Fruit fly (Drosophila melanogaster) whole organism, wandering third instar larva: ENCODE measurements around the gene kin17.
A peak's percentile ranks its signal among the peaks of the same experiment; 100 is the strongest.

Experiments
- Abd-B ChIP-seq: fragments of >200 bp; optimal IDR thresholded peaks from 2 replicates; lab custom pipeline; 2017; ENCODE audit warnings: missing biosample characterization, missing genetic modification characterization
- CG32264 ChIP-seq: fragments of 200-800 bp; sonication (Bioruptor generic); optimal IDR thresholded peaks from 2 replicates; lab custom pipeline; 2016; ENCODE audit warnings: missing biosample characterization, missing genetic modification characterization
- CG9705 ChIP-seq: fragments of 200-800 bp; sonication (Bioruptor generic); optimal IDR thresholded peaks from 2 replicates; lab custom pipeline; 2018; ENCODE audit warnings: missing biosample characterization, mild to moderate bottlenecking, missing genetic modification characterization
- CrebA ChIP-seq: fragments of 200-800 bp; sonication (Bioruptor generic); optimal IDR thresholded peaks from 2 replicates; lab custom pipeline; 2016; ENCODE audit warnings: missing biosample characterization, mild to moderate bottlenecking, missing genetic modification characterization, borderline replicate concordance
- Dfd ChIP-seq: fragments of >200 bp; optimal IDR thresholded peaks from 2 replicates; lab custom pipeline; 2017; ENCODE audit warnings: missing biosample characterization, missing genetic modification characterization
- Dif ChIP-seq: fragments of 200-275, 200-300 bp; sonication (Bioruptor generic); optimal IDR thresholded peaks from 2 replicates; lab custom pipeline; 2018; ENCODE audit warnings: missing biosample characterization, missing genetic modification characterization; ENCODE audit not compliant: partially characterized antibody
- GATAd ChIP-seq: sonication (Bioruptor generic); optimal IDR thresholded peaks from 2 replicates; lab custom pipeline; 2016; ENCODE audit warnings: missing biosample characterization, missing genetic modification characterization
- HLH106 ChIP-seq: fragments of 200-800 bp; optimal IDR thresholded peaks from 3 replicates; lab custom pipeline; 2019; ENCODE audit warnings: missing biosample characterization, mild to moderate bottlenecking, missing genetic modification characterization, moderate library complexity
- Hnf4 ChIP-seq: fragments of 200-800 bp; sonication (Bioruptor generic); optimal IDR thresholded peaks from 2 replicates; lab custom pipeline; 2016; ENCODE audit warnings: missing biosample characterization, mild to moderate bottlenecking, missing genetic modification characterization
- Hr78 ChIP-seq: fragments of >200 bp; optimal IDR thresholded peaks from 2 replicates; lab custom pipeline; 2017; ENCODE audit warnings: missing biosample characterization, missing genetic modification characterization
- Hr83 ChIP-seq: fragments of 200-300 bp; sonication (Bioruptor generic); optimal IDR thresholded peaks from 2 replicates; lab custom pipeline; 2016; ENCODE audit warnings: missing biosample characterization, mild to moderate bottlenecking, missing genetic modification characterization, moderate library complexity; ENCODE audit not compliant: poor library complexity, severe bottlenecking
- Jra ChIP-seq: sonication (Bioruptor generic); optimal IDR thresholded peaks from 2 replicates; lab custom pipeline; 2016; ENCODE audit warnings: missing biosample characterization, missing genetic modification characterization
- Mio ChIP-seq: sonication (Bioruptor generic); optimal IDR thresholded peaks from 2 replicates; lab custom pipeline; 2016; ENCODE audit warnings: missing biosample characterization, missing genetic modification characterization
- Myc ChIP-seq: fragments of >200 bp; optimal IDR thresholded peaks from 2 replicates; lab custom pipeline; 2017
- N ChIP-seq: fragments of >200 bp; optimal IDR thresholded peaks from 2 replicates; lab custom pipeline; 2018; ENCODE audit warnings: missing biosample characterization, missing external identifiers, missing genetic modification characterization
- OdsH ChIP-seq: fragments of 200-800 bp; sonication (Bioruptor generic); optimal IDR thresholded peaks from 2 replicates; lab custom pipeline; 2016; ENCODE audit warnings: missing biosample characterization, mild to moderate bottlenecking, missing genetic modification characterization
- Rel ChIP-seq, 2 experiments: fragments of 200-800 bp; sonication (Bioruptor generic) in 1 of 2; optimal IDR thresholded peaks; 2 replicates in 1 of 2; 3 replicates in 1 of 2; lab custom pipeline; 2016 to 2019; ENCODE audit warnings: mild to moderate bottlenecking in 2 of 2, missing biosample characterization in 2 of 2, missing genetic modification characterization in 2 of 2, moderate library complexity in 1 of 2
- Sp1 ChIP-seq: fragments of 200-800 bp; sonication (Bioruptor generic); optimal IDR thresholded peaks from 3 replicates; lab custom pipeline; 2019; ENCODE audit warnings: missing biosample characterization, mild to moderate bottlenecking, missing genetic modification characterization, moderate library complexity
- Vsx2 ChIP-seq: fragments of 200-300, 225-300 bp; sonication (Bioruptor generic); optimal IDR thresholded peaks from 2 replicates; lab custom pipeline; 2018; ENCODE audit warnings: missing biosample characterization, missing genetic modification characterization; ENCODE audit not compliant: partially characterized antibody
- br ChIP-seq: fragments of 200-800 bp; sonication (Bioruptor generic); optimal IDR thresholded peaks from 2 replicates; lab custom pipeline; 2016; ENCODE audit warnings: missing biosample characterization, missing genetic modification characterization
- brk ChIP-seq: fragments of 200-800 bp; sonication (Bioruptor generic); optimal IDR thresholded peaks from 2 replicates; lab custom pipeline; 2016; ENCODE audit warnings: missing biosample characterization, mild to moderate bottlenecking, missing genetic modification characterization
- dl ChIP-seq, 2 experiments: fragments of 175-275, 200-275 bp in 1 of 2; fragments of 200-275 bp in 1 of 2; sonication (Bioruptor generic); optimal IDR thresholded peaks; lab custom pipeline; 2018; ENCODE audit warnings: mild to moderate bottlenecking in 2 of 2, missing biosample characterization in 2 of 2, missing genetic modification characterization in 2 of 2, moderate library complexity in 2 of 2; ENCODE audit not compliant: partially characterized antibody in 2 of 2, insufficient read depth in 1 of 2
- dmrt93B ChIP-seq: fragments of 200-800 bp; sonication (Bioruptor generic); optimal IDR thresholded peaks from 2 replicates; lab custom pipeline; 2018; ENCODE audit warnings: missing biosample characterization, mild to moderate bottlenecking, missing genetic modification characterization
- dsf ChIP-seq: sonication (Bioruptor generic); optimal IDR thresholded peaks from 2 replicates; lab custom pipeline; 2016; ENCODE audit warnings: missing biosample characterization, missing genetic modification characterization, borderline replicate concordance
- ey ChIP-seq: fragments of 200-800 bp; sonication (Bioruptor generic); optimal IDR thresholded peaks from 2 replicates; lab custom pipeline; 2016; ENCODE audit warnings: missing biosample characterization, missing genetic modification characterization
- foxo ChIP-seq, 2 experiments: fragments of 200-800 bp; sonication (Bioruptor generic); optimal IDR thresholded peaks; 2 replicates in 1 of 2; 3 replicates in 1 of 2; lab custom pipeline; 2016 to 2017; ENCODE audit warnings: missing biosample characterization in 2 of 2, missing genetic modification characterization in 2 of 2
- fru ChIP-seq: fragments of 200-800 bp; sonication (Bioruptor generic); optimal IDR thresholded peaks from 3 replicates; lab custom pipeline; 2016; ENCODE audit warnings: missing biosample characterization, mild to moderate bottlenecking, missing genetic modification characterization
- h ChIP-seq: fragments of 200-800 bp; sonication (Bioruptor generic); optimal IDR thresholded peaks from 3 replicates; lab custom pipeline; 2016; ENCODE audit warnings: missing biosample characterization, mild to moderate bottlenecking, missing genetic modification characterization
- jim ChIP-seq: fragments of 175-275, 200-325 bp; sonication (Bioruptor generic); optimal IDR thresholded peaks from 2 replicates; lab custom pipeline; 2016; ENCODE audit warnings: missing biosample characterization, mild to moderate bottlenecking, missing genetic modification characterization
- lola ChIP-seq: fragments of >200 bp; optimal IDR thresholded peaks from 2 replicates; lab custom pipeline; 2017; ENCODE audit warnings: missing biosample characterization, missing genetic modification characterization
- pan ChIP-seq: fragments of >200 bp; optimal IDR thresholded peaks from 2 replicates; lab custom pipeline; 2017
- psq ChIP-seq: fragments of 200-800 bp; sonication (Bioruptor generic); optimal IDR thresholded peaks from 3 replicates; lab custom pipeline; 2017; ENCODE audit warnings: missing biosample characterization, mild to moderate bottlenecking, missing genetic modification characterization, moderate library complexity
- rgr ChIP-seq: fragments of 200-800 bp; sonication (Bioruptor generic); optimal IDR thresholded peaks from 3 replicates; lab custom pipeline; 2016; ENCODE audit warnings: missing biosample characterization, mild to moderate bottlenecking, missing genetic modification characterization
- sage ChIP-seq: fragments of 200-800 bp; sonication (Bioruptor generic); optimal IDR thresholded peaks from 2 replicates; lab custom pipeline; 2016; ENCODE audit warnings: missing biosample characterization, mild to moderate bottlenecking, missing genetic modification characterization
- sv ChIP-seq: fragments of 200-800 bp; sonication (Bioruptor generic); optimal IDR thresholded peaks from 3 replicates; lab custom pipeline; 2016; ENCODE audit warnings: missing biosample characterization, missing genetic modification characterization
- tai ChIP-seq: sonication (Bioruptor generic); optimal IDR thresholded peaks from 2 replicates; lab custom pipeline; 2016; ENCODE audit warnings: missing biosample characterization, missing genetic modification characterization
- usp ChIP-seq: fragments of >200 bp; optimal IDR thresholded peaks from 2 replicates; lab custom pipeline; 2017; ENCODE audit warnings: missing biosample characterization, missing genetic modification characterization
- woc ChIP-seq: sonication (Bioruptor generic); optimal IDR thresholded peaks from 2 replicates; lab custom pipeline; 2016; ENCODE audit warnings: missing biosample characterization, mild to moderate bottlenecking, missing genetic modification characterization

The kin17 gene

DNA sequence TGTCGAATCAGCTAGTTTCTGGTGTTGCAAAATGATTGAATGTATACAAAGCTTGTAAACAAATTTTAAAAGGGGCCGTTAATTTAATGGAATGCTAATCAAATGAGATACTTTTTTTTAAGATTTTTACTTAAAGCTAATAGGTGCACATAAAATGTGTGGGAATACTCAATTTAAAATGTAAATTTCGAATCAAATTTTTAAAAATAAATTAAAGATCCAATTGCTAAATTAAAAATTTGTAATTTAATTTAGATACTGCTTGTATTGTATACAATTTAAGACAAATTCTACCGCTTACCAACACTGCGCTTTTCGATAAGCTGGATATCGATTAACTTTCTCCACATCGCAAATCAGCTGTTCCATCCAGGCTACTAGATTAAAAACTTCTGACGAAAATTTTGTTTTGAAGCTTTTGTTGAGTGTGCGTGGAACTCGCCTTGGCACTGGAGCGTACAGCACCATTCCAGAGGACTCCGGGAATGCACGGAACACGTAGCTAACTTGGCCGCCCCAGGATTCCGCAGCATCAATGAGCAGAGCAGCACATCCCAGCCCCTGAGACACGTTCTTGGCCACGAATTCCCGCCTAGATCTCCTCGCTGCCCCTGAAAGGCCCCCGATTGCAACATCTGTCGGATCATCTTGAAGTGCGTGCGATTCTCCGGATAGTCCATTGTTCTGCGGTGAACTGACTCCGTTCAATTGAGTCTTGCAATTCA lies 27.6 kb downstream of the kin17 start, which contains the start of the genes CG5498 and fbl:
TSS of gene CG5498 (minus strand) at position 24 of the 725 bp plus-strand sequence.
TSS of gene fbl (plus strand) at position 344 of the 725 bp plus-strand sequence.
- TF ChIP-seq rgr (GFP tag; lab: Kevin White, UChicago): peak; percentile 86
- TF ChIP-seq sv: peak; percentile 54
- no peak for TF ChIP-seq CrebA (GFP tag; lab: Kevin White, UChicago)
- peak; percentile 44 for TF ChIP-seq dmrt93B
- TF ChIP-seq usp (GFP tag; lab: Kevin White, UChicago): no peak
- peak; percentile 64 for TF ChIP-seq woc (GFP tag; lab: Kevin White, UChicago)
- TF ChIP-seq psq (GFP tag; lab: Kevin White, UChicago): peak; percentile 77
- TF ChIP-seq N (GFP tag; lab: Kevin White, UChicago): no peak
- TF ChIP-seq CG9705 (GFP tag; lab: Kevin White, UChicago): peak; percentile 38
- TF ChIP-seq GATAd (GFP tag; lab: Kevin White, UChicago): peak; percentile 60
- no peak for TF ChIP-seq jim
- TF ChIP-seq dl (GFP tag; optimal IDR thresholded peaks at IDR 0.05; lab: Kevin White, UChicago; ENCODE audit: insufficient read depth in 1 of 2, partially characterized antibody in 2 of 2): no peak
- peak in 1 of 2 experiments; percentile 89 for TF ChIP-seq foxo (GFP tag; optimal IDR thresholded peaks at IDR 0.05; lab: Kevin White, UChicago)
- TF ChIP-seq OdsH: peak; percentile 85
- TF ChIP-seq CG32264 (GFP tag; lab: Kevin White, UChicago): peak; percentile 6
- TF ChIP-seq Myc (lab: Kevin White, UChicago): no peak
- TF ChIP-seq tai: no peak
- no peak for TF ChIP-seq Vsx2 (GFP tag; lab: Kevin White, UChicago)
- TF ChIP-seq Jra (GFP tag; lab: Kevin White, UChicago): peak; percentile 79
- TF ChIP-seq Rel (GFP tag; optimal IDR thresholded peaks at IDR 0.05; lab: Kevin White, UChicago): no peak
- peak; percentile 57 for TF ChIP-seq Rel (tag; optimal IDR thresholded peaks at IDR 0.05; lab: Kevin White, UChicago)
- TF ChIP-seq Hr78 (GFP tag; lab: Kevin White, UChicago): no peak
- no peak for TF ChIP-seq Mio (GFP tag; lab: Kevin White, UChicago)
- TF ChIP-seq sage: peak; percentile 48
- TF ChIP-seq Dfd: no peak
- peak; percentile 86 for TF ChIP-seq h (GFP tag; lab: Kevin White, UChicago)
- TF ChIP-seq Hnf4: peak; percentile 85
- no peak for TF ChIP-seq lola
- TF ChIP-seq Dif: no peak
- TF ChIP-seq Abd-B (GFP tag; lab: Kevin White, UChicago): no peak
- peak; percentile 75 for TF ChIP-seq dsf (GFP tag; lab: Kevin White, UChicago)
- peak; percentile 78 for TF ChIP-seq Sp1
- TF ChIP-seq br (GFP tag; lab: Kevin White, UChicago): peak; percentile 81
- peak; percentile 48 for TF ChIP-seq Hr83
- TF ChIP-seq fru: peak; percentile 81
- TF ChIP-seq pan (lab: Kevin White, UChicago): no peak
- peak; percentile 82 for TF ChIP-seq ey (GFP tag; lab: Kevin White, UChicago)
- TF ChIP-seq brk (GFP tag; lab: Kevin White, UChicago): peak; percentile 91
- peak; percentile 79 for TF ChIP-seq HLH106 (tag; lab: Kevin White, UChicago)

DNA sequence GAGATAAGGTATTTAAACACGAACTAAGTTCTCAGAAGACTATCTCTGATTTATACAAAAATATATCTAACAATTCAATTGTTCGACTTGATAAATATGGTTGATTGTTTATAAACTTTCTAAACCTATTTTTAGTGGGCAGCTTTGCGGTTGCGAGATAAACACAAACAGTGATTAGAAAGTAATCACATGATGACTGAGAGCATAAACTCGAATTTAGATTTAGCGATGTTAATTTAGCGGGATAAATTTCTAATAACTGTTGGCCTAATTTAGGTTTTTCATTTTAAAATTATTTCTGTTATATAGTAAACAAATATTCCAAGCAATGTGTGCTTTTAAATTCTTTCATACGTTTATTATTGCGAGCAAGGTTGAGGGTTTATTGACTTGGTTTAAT lies 28.4 kb downstream of the kin17 start:
- TF ChIP-seq Hr78 (GFP tag; lab: Kevin White, UChicago): no peak
- TF ChIP-seq Dif: no peak
- TF ChIP-seq GATAd (GFP tag; lab: Kevin White, UChicago): no peak
- no peak for TF ChIP-seq OdsH
- no peak for TF ChIP-seq Mio (GFP tag; lab: Kevin White, UChicago)
- no peak for TF ChIP-seq CG9705 (GFP tag; lab: Kevin White, UChicago)
